Fruit fly (Drosophila melanogaster) Kc167 (cell line): ENCODE measurements around the gene CG7565.

Source experiments
- Myc ChIP-seq: fragments of >200 bp; optimal IDR thresholded peaks from 2 replicates; lab custom pipeline; 2017; ENCODE audit warnings: missing external identifiers
- Sin3A ChIP-seq: fragments of >200 bp; optimal IDR thresholded peaks from 2 replicates; lab custom pipeline; 2018; ENCODE audit warnings: missing external identifiers
- h ChIP-seq: fragments of >200 bp; optimal IDR thresholded peaks from 3 replicates; lab custom pipeline; 2018; ENCODE audit warnings: missing external identifiers
- insv ChIP-seq: fragments of >200 bp; optimal IDR thresholded peaks from 3 replicates; lab custom pipeline; 2018; ENCODE audit warnings: missing external identifiers
- psq ChIP-seq: fragments of >200 bp; optimal IDR thresholded peaks from 2 replicates; lab custom pipeline; 2017; ENCODE audit warnings: missing external identifiers
- ttk ChIP-seq: sonication (Bioruptor generic); optimal IDR thresholded peaks from 2 replicates; lab custom pipeline; 2017; ENCODE audit warnings: missing external identifiers

DNA sequence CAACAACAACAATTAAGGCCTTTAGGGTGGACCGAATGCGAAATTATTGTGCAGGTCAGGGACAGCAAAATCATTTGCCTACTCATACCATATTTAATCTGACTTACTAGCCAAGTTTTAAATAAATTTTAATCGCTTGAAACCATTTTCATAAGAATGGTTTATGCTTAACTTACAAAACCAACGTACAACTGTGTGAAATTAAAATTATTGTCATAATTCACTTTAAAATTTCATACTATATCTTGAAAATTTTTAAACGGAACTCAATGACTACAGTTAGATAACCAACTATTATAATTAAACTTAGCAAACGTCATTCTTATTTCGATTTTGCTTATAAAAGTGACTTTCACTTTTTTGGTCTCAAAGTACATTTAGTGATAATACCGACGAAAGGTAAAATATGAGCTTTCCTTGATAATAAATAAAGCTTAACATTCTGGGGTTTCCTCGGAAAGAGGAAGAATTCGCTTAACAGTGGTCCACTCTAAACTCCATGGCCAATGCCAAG lies 34.8 kb downstream of the CG7565 start:
- TF ChIP-seq ttk (no peak), h (lab: Kevin White, UChicago) (no peak), psq (lab: Kevin White, UChicago) (no peak), Sin3A (no peak), Myc (no peak), insv (no peak)
